Worm (Caenorhabditis elegans): ENCODE data around the gene F08H9.3.

- no peak for TF ChIP-seq tab-1 (GFP tag; IDR thresholded peaks at IDR 0.05)
- TF ChIP-seq ref-1 (GFP tag; conservative IDR thresholded peaks at IDR 0.05) = no peak
- TF ChIP-seq ztf-29 (GFP tag; IDR thresholded peaks at IDR 0.05) = no peak
- no peak for TF ChIP-seq ztf-23 (GFP tag; IDR thresholded peaks at IDR 0.05)
- no peak for TF ChIP-seq med-1 (GFP tag; optimal IDR thresholded peaks at IDR 0.05; ENCODE audit: insufficient read depth)
- TF ChIP-seq flt-1 (GFP tag; IDR thresholded peaks at IDR 0.05) = no peak
Measured at ce11 chrV:14481987-14482386, 18.8 kb upstream of the F08H9.3 start, which contains the start of gene R02D5.10.
